Fruit fly (Drosophila melanogaster) whole organism, embryonic: ENCODE results near the gene CG2961.

ENCODE experiments used
- CG11504 ChIP-seq: fragments of 200-800 bp; sonication (Bioruptor generic); optimal IDR thresholded peaks from 3 replicates; lab custom pipeline; 2019; ENCODE audit warnings: missing biosample characterization, mild to moderate bottlenecking, missing genetic modification characterization, moderate library complexity
- CG15073 ChIP-seq: fragments of 200-800 bp; sonication (Bioruptor generic); optimal IDR thresholded peaks from 2 replicates; lab custom pipeline; 2016; ENCODE audit warnings: missing biosample characterization, missing genetic modification characterization
- CG15696 ChIP-seq: fragments of 200-800 bp; sonication (Bioruptor generic); optimal IDR thresholded peaks from 2 replicates; lab custom pipeline; 2019; ENCODE audit warnings: missing biosample characterization, mild to moderate bottlenecking, missing genetic modification characterization, moderate library complexity
- CG30403 ChIP-seq: fragments of 200-800 bp; sonication (Bioruptor generic); optimal IDR thresholded peaks from 3 replicates; lab custom pipeline; 2016; ENCODE audit warnings: missing biosample characterization, missing genetic modification characterization
- CG4730 ChIP-seq: fragments of 200-800 bp; sonication (Bioruptor generic); IDR thresholded peaks from 2 replicates; pipeline ENCODE4 v1.3.6; 2022; ENCODE audit warnings: missing biosample characterization, missing genetic modification characterization
- CG7786 ChIP-seq: fragments of 200-800 bp; sonication (Bioruptor generic); optimal IDR thresholded peaks from 2 replicates; lab custom pipeline; 2016; ENCODE audit warnings: missing biosample characterization, missing genetic modification characterization
- Dad ChIP-seq: fragments of 200-800 bp; sonication (Bioruptor generic); optimal IDR thresholded peaks from 3 replicates; lab custom pipeline; 2016; ENCODE audit warnings: missing biosample characterization, missing genetic modification characterization
- Dek ChIP-seq: fragments of 200-800 bp; sonication (Bioruptor generic); optimal IDR thresholded peaks from 3 replicates; lab custom pipeline; 2019; ENCODE audit warnings: missing biosample characterization, mild to moderate bottlenecking, missing genetic modification characterization, moderate library complexity
- Sin3A ChIP-seq: fragments of >200 bp; optimal IDR thresholded peaks from 2 replicates; lab custom pipeline; 2018
- TFAM ChIP-seq: fragments of 200-800 bp; sonication (Bioruptor generic); optimal IDR thresholded peaks from 2 replicates; lab custom pipeline; 2017; ENCODE audit warnings: missing biosample characterization, missing genetic modification characterization, inconsistent platforms
- btn ChIP-seq: fragments of 200-800 bp; sonication (Bioruptor generic); optimal IDR thresholded peaks from 2 replicates; lab custom pipeline; 2016; ENCODE audit warnings: missing biosample characterization, missing genetic modification characterization
- odd ChIP-seq: fragments of 200-800 bp; sonication (Bioruptor generic); optimal IDR thresholded peaks from 2 replicates; lab custom pipeline; 2017; ENCODE audit warnings: missing biosample characterization, mild to moderate bottlenecking, missing genetic modification characterization
- sens ChIP-seq: fragments of 200-800 bp; sonication (Bioruptor generic); peaks from one replicate; lab custom pipeline; 2016; ENCODE audit warnings: missing biosample characterization, missing genetic modification characterization

DNA sequence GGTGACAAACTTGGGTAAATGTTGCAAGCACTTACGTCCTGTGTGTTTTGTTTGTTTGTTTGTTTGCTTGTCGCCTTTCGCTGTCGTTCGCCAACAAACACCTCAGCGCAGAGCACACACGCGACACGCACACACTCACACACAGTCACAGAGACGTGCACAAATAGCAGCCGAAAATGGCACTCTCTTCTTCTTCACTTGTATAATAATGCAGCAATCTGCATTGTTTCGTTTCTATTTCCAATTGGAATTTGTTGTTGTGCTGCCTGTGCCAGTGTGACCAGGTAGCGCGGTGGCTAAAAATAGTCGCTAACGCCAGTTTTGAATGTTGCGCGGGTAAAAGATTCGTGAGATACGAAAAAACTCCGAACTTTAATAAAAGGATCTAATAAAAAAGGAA is 20.8 kb downstream of the CG2961 start, which contains the start of gene Ypel:
- TF ChIP-seq Dek (no peak), Dad (GFP tag; lab: Kevin White, UChicago) (no peak), btn (GFP tag; lab: Kevin White, UChicago) (no peak), Sin3A (no peak), TFAM (GFP tag; lab: Kevin White, UChicago) (no peak), CG4730 (GFP tag; lab: Robert Waterston, UW) (no peak), CG15696 (no peak), odd (GFP tag; lab: Kevin White, UChicago) (no peak), CG7786 (GFP tag; lab: Kevin White, UChicago) (no peak), CG15073 (GFP tag; lab: Kevin White, UChicago) (no peak), CG11504 (no peak), sens (GFP tag; lab: Kevin White, UChicago) (no peak), CG30403 (GFP tag; lab: Kevin White, UChicago) (no peak)
